Fruit fly (Drosophila melanogaster) whole organism, prepupa: Measurements from ENCODE around the gene CG14137.
"Not testable (repeated sequence)": the region's sequence is repeated elsewhere in the genome, so short reads cannot be mapped to it uniquely, and the experiment has no call there.

Experiments used
- CG10669 ChIP-seq: fragments of 200-800 bp; sonication (Bioruptor generic); optimal IDR thresholded peaks from 3 replicates; lab custom pipeline; 2018; ENCODE audit warnings: missing biosample characterization, mild to moderate bottlenecking, missing genetic modification characterization, moderate library complexity
- CG11762 ChIP-seq: fragments of 200-800 bp; sonication (Bioruptor generic); optimal IDR thresholded peaks from 3 replicates; lab custom pipeline; 2016; ENCODE audit warnings: missing biosample characterization, missing genetic modification characterization; ENCODE audit not compliant: insufficient read depth
- CG11902 ChIP-seq: fragments of 200-800 bp; sonication (Bioruptor generic); optimal IDR thresholded peaks from 3 replicates; lab custom pipeline; 2016; ENCODE audit warnings: missing biosample characterization, missing genetic modification characterization
- CG15336 ChIP-seq: fragments of 200-800 bp; sonication (Bioruptor generic); IDR thresholded peaks from 2 replicates; pipeline ENCODE4 v1.3.6; 2022; ENCODE audit warnings: missing biosample characterization, missing genetic modification characterization
- CG3032 ChIP-seq: fragments of 200-800 bp; optimal IDR thresholded peaks from 2 replicates; lab custom pipeline; 2019; ENCODE audit warnings: missing biosample characterization, mild to moderate bottlenecking, missing genetic modification characterization, moderate library complexity
- CG31627 ChIP-seq: fragments of 200-800 bp; sonication (Bioruptor generic); optimal IDR thresholded peaks from 3 replicates; lab custom pipeline; 2016; ENCODE audit warnings: missing biosample characterization, missing genetic modification characterization
- CG32006 ChIP-seq: fragments of 200-800 bp; sonication (Bioruptor generic); optimal IDR thresholded peaks from 3 replicates; lab custom pipeline; 2017; ENCODE audit warnings: missing biosample characterization, mild to moderate bottlenecking, missing genetic modification characterization
- CG34406 ChIP-seq: fragments of 200-800 bp; sonication (Bioruptor generic); optimal IDR thresholded peaks from 3 replicates; lab custom pipeline; 2016; ENCODE audit warnings: missing biosample characterization, missing genetic modification characterization
- CG4318 ChIP-seq: fragments of 200-800 bp; sonication (Bioruptor generic); optimal IDR thresholded peaks from 3 replicates; lab custom pipeline; 2017; ENCODE audit warnings: missing biosample characterization, mild to moderate bottlenecking, missing genetic modification characterization
- CG6163 ChIP-seq: fragments of 200-800 bp; sonication (Bioruptor generic); IDR thresholded peaks from 3 replicates; pipeline ENCODE4 v1.3.6; 2022; ENCODE audit warnings: missing biosample characterization, missing genetic modification characterization
- CG6276 ChIP-seq: fragments of 200-800 bp; sonication (Bioruptor generic); optimal IDR thresholded peaks from 2 replicates; lab custom pipeline; 2017; ENCODE audit warnings: missing biosample characterization, mild to moderate bottlenecking, missing genetic modification characterization
- CG6792 ChIP-seq: fragments of 200-800 bp; sonication (Bioruptor generic); optimal IDR thresholded peaks from 3 replicates; lab custom pipeline; 2016; ENCODE audit warnings: missing biosample characterization, missing genetic modification characterization
- CG6808 ChIP-seq: fragments of 200-800 bp; sonication (Bioruptor generic); optimal IDR thresholded peaks from 3 replicates; lab custom pipeline; 2017; ENCODE audit warnings: missing biosample characterization, missing genetic modification characterization, mild to moderate bottlenecking, moderate library complexity, missing genetic modification reagents
- CG6854 ChIP-seq: fragments of 200-800 bp; sonication (Bioruptor generic); optimal IDR thresholded peaks from 2 replicates; lab custom pipeline; 2017; ENCODE audit warnings: missing biosample characterization, mild to moderate bottlenecking, missing genetic modification characterization
- CG7368 ChIP-seq: fragments of 200-800 bp; sonication (Bioruptor generic); optimal IDR thresholded peaks from 3 replicates; lab custom pipeline; 2016; ENCODE audit warnings: missing biosample characterization, missing genetic modification characterization
- CG8319 ChIP-seq: fragments of 200-800 bp; sonication (Bioruptor generic); optimal IDR thresholded peaks from 3 replicates; lab custom pipeline; 2016; ENCODE audit warnings: missing biosample characterization, missing genetic modification characterization
- CG9139 ChIP-seq: fragments of 200-800 bp; sonication (Bioruptor generic); optimal IDR thresholded peaks from 3 replicates; lab custom pipeline; 2017; ENCODE audit warnings: missing biosample characterization, mild to moderate bottlenecking, missing genetic modification characterization
- Eip93F ChIP-seq: fragments of 200-800 bp; sonication (Bioruptor generic); optimal IDR thresholded peaks from 2 replicates; lab custom pipeline; 2016; ENCODE audit warnings: missing biosample characterization, mild to moderate bottlenecking, missing genetic modification characterization
- Hr4 ChIP-seq: fragments of 200-800 bp; sonication (Bioruptor generic); optimal IDR thresholded peaks from 3 replicates; lab custom pipeline; 2016; ENCODE audit warnings: missing biosample characterization, missing genetic modification characterization
- Lpt ChIP-seq: fragments of 200-800 bp; sonication (Bioruptor generic); optimal IDR thresholded peaks from 3 replicates; lab custom pipeline; 2016; ENCODE audit warnings: missing biosample characterization, missing genetic modification characterization
- OdsH ChIP-seq: fragments of 200-800 bp; sonication (Bioruptor generic); optimal IDR thresholded peaks from 3 replicates; lab custom pipeline; 2016; ENCODE audit warnings: missing biosample characterization, missing genetic modification characterization
- Smox ChIP-seq: fragments of 200-800 bp; sonication (Bioruptor generic); optimal IDR thresholded peaks from 3 replicates; lab custom pipeline; 2016; ENCODE audit warnings: missing biosample characterization, missing genetic modification characterization
- Sox102F ChIP-seq: fragments of 200-800 bp; sonication (Bioruptor generic); optimal IDR thresholded peaks from 2 replicates; lab custom pipeline; 2016; ENCODE audit warnings: missing biosample characterization, mild to moderate bottlenecking, missing genetic modification characterization
- Sox15 ChIP-seq: fragments of 200-800 bp; sonication (Bioruptor generic); optimal IDR thresholded peaks from 3 replicates; lab custom pipeline; 2016; ENCODE audit warnings: missing biosample characterization, missing genetic modification characterization
- acj6 ChIP-seq: fragments of 200-800 bp; sonication (Bioruptor generic); optimal IDR thresholded peaks from 3 replicates; lab custom pipeline; 2016; ENCODE audit warnings: missing biosample characterization, missing genetic modification characterization
- dac ChIP-seq: fragments of 200-800 bp; sonication (Bioruptor generic); optimal IDR thresholded peaks from 2 replicates; lab custom pipeline; 2017; ENCODE audit warnings: missing biosample characterization, mild to moderate bottlenecking, missing genetic modification characterization
- fd59A ChIP-seq: fragments of 200-800 bp; sonication (Bioruptor generic); optimal IDR thresholded peaks from 2 replicates; lab custom pipeline; 2017; ENCODE audit warnings: missing biosample characterization, mild to moderate bottlenecking, missing genetic modification characterization, missing genetic modification reagents
- fd85E ChIP-seq: fragments of 200-800 bp; sonication (Bioruptor generic); optimal IDR thresholded peaks from 3 replicates; lab custom pipeline; 2016; ENCODE audit warnings: missing biosample characterization, missing genetic modification characterization
- fkh ChIP-seq: fragments of 200-800 bp; sonication (Bioruptor generic); optimal IDR thresholded peaks from 3 replicates; lab custom pipeline; 2017; ENCODE audit warnings: missing biosample characterization, mild to moderate bottlenecking, missing genetic modification characterization, moderate library complexity
- lz ChIP-seq: fragments of 200-800 bp; sonication (Bioruptor generic); optimal IDR thresholded peaks from 3 replicates; lab custom pipeline; 2016; ENCODE audit warnings: missing biosample characterization, missing genetic modification characterization
- spab ChIP-seq: fragments of 200-800 bp; sonication (Bioruptor generic); optimal IDR thresholded peaks from 2 replicates; lab custom pipeline; 2017; ENCODE audit warnings: missing biosample characterization, mild to moderate bottlenecking, missing genetic modification characterization, missing genetic modification reagents
- ss ChIP-seq, 2 experiments: fragments of 200-800 bp; sonication (Bioruptor generic); optimal IDR thresholded peaks; 2 replicates in 1 of 2; 3 replicates in 1 of 2; lab custom pipeline; 2017 to 2018; ENCODE audit warnings: mild to moderate bottlenecking in 2 of 2, missing biosample characterization in 2 of 2, missing genetic modification characterization in 2 of 2, moderate library complexity in 1 of 2

The CG14137 gene

DNA sequence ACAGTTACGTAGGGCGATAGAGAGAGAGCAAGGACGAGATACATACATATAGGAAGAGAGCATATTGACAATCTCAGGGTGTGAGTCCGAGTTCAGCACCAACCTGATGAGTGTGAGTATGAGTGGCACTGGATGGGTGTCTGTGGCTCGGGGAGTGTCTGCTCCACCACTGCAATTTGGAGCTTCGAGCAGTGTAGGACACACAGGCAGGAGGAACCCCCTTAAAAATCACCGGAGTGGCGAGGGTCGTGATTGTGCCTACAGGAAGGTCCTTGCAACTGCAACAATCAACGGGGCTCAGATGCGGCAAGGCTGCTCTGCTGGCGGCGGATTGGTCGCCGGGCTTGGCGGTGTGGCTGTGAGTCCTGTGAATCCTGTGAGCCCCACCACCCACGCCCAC, 8.1 kb downstream of the CG14137 start:
- no peak for TF ChIP-seq Hr4 (GFP tag; lab: Kevin White, UChicago)
- TF ChIP-seq CG6808 (GFP tag; lab: Kevin White, UChicago): no peak
- no peak for TF ChIP-seq CG9139
- no peak for TF ChIP-seq fkh (GFP tag; lab: Kevin White, UChicago)
- 0 out of 3 replicates have a peak, but pooled peaks have one; percentile 8 for TF ChIP-seq CG6163 (GFP tag; lab: Robert Waterston, UW)
- no peak for TF ChIP-seq fd85E (GFP tag; lab: Kevin White, UChicago)
- no peak for TF ChIP-seq spab
- no peak for TF ChIP-seq Sox15 (GFP tag; lab: Kevin White, UChicago)
- no peak for TF ChIP-seq Smox
- TF ChIP-seq CG11902 (GFP tag; lab: Kevin White, UChicago): no peak
- TF ChIP-seq Eip93F (GFP tag; lab: Kevin White, UChicago): no peak
- no peak for TF ChIP-seq acj6 (GFP tag; lab: Kevin White, UChicago)
- no peak for TF ChIP-seq CG8319 (GFP tag; lab: Kevin White, UChicago)
- peak; percentile 62 for TF ChIP-seq CG7368
- TF ChIP-seq CG32006 (GFP tag; lab: Kevin White, UChicago): no peak
- no peak for TF ChIP-seq CG15336 (GFP tag; lab: Robert Waterston, UW)
- no peak for TF ChIP-seq CG10669 (GFP tag; lab: Kevin White, UChicago)
- TF ChIP-seq, all 60 proteins: peak for 2

DNA sequence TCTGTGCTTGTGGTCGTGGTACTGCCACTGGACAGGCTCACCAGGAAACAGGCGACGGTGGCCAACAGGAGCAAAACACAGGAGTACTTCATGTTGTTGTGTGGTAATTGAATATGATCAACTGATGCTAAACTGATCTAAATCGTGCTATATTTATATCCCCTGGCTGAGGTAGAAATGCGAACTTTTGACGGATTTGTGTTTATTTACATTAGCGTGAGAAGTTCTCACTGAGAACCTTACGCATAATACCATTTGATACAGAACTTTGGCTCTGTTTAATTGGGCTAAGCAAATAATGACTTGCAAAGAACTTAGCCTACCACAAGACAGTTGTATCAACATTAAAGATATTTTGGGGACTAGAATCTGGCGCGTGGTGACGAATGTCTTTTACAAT, 8.7 kb downstream of the CG14137 start, which contains the start of gene CG33268:
Gene CG33268 (minus strand): TSS at position 101 of the 400 bp plus-strand sequence.
- TF ChIP-seq dac (GFP tag; lab: Kevin White, UChicago): no peak
- no peak for TF ChIP-seq CG32006 (GFP tag; lab: Kevin White, UChicago)
- no peak for TF ChIP-seq Lpt
- no peak for TF ChIP-seq lz
- no peak for TF ChIP-seq fd59A (GFP tag; lab: Kevin White, UChicago)
- no peak for TF ChIP-seq CG8319 (GFP tag; lab: Kevin White, UChicago)

DNA sequence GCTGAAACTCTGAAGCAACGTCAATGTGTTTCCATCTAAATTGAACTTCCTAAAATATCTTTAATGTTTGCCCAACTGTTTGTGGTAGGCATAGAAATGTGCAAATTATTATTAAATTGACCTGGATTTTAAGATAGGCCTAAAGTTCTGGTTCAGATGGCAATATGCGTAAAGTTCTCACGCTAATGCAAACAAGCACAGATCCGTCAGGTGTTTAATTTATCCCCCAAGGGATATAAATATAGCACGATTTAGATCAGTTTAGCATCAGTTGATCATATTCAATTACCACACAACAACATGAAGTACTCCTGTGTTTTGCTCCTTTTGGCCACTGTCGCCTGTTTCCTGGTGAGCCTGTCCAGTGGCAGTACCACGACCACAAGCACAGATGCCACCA, 10.5 kb downstream of the CG14137 start, which contains the start of gene CG7377:
Gene CG7377 (plus strand): TSS at position 301 of the 400 bp plus-strand sequence.
- not testable (repeated sequence) for TF ChIP-seq CG31627; CG4318 (GFP tag; lab: Kevin White, UChicago); OdsH (GFP tag; lab: Kevin White, UChicago)

DNA sequence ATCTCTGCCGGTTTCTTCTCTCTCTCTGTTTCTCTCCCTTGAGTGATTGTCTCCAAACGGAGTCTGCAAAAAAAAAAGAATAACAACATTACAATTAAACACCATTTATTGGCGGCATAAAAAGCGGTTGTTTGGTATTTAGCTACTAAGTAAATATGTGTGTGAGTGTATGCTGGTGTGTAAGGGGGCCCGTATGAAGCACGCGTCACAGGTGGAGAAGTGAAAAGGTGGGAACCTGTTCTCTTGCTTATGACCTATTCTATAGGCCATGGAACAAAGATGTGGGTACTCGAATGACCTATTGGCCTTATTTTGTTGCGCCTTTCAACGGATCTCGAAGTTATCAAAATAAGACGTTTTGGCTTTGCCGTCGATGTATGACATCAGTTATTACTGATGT, 11.3 kb downstream of the CG14137 start:
- TF ChIP-seq CG11762 (GFP tag; lab: Kevin White, UChicago) (no peak), Sox102F (GFP tag; lab: Kevin White, UChicago) (no peak), Hr4 (GFP tag; lab: Kevin White, UChicago) (no peak), fkh (GFP tag; lab: Kevin White, UChicago) (peak; percentile 47), CG31627 (no peak), CG4318 (GFP tag; lab: Kevin White, UChicago) (no peak), fd59A (GFP tag; lab: Kevin White, UChicago) (no peak), CG3032 (tag; lab: Kevin White, UChicago) (no peak), CG34406 (no peak), CG6163 (GFP tag; lab: Robert Waterston, UW) (0 out of 3 replicates have a peak, but pooled peaks have one; percentile 42), ss (GFP tag; optimal IDR thresholded peaks at IDR 0.05; lab: Kevin White, UChicago) (no peak), CG10669 (GFP tag; lab: Kevin White, UChicago) (no peak), CG7368 (no peak), CG6854 (no peak), CG6792 (GFP tag; lab: Kevin White, UChicago) (no peak), CG6276 (GFP tag; lab: Kevin White, UChicago) (no peak), Smox (no peak)
